Worm (Caenorhabditis elegans): ENCODE data around the gene F22B7.1.

F22B7.1 gene

ce11 chrIII:8689143-8689542 lies 24.0 kb downstream of the F22B7.1 start (continued):
- peak; percentile 82 for TF ChIP-seq madf-8 (GFP tag; conservative IDR thresholded peaks at IDR 0.05)
- TF ChIP-seq F52B5.7 (tag; optimal IDR thresholded peaks at IDR 0.05) = no peak
- TF ChIP-seq lsl-1 (GFP tag; optimal IDR thresholded peaks at IDR 0.05) = peak; percentile 88

- no peak for TF ChIP-seq F57A8.1 (GFP tag; optimal IDR thresholded peaks at IDR 0.05)
- no peak for TF ChIP-seq F23B12.7 (tag; optimal IDR thresholded peaks at IDR 0.05; ENCODE audit: insufficient read depth)
- TF ChIP-seq nhr-80 (tag; optimal IDR thresholded peaks at IDR 0.05) = peak; percentile 24
- no peak for TF ChIP-seq Y79H2A.3 (GFP tag; conservative IDR thresholded peaks at IDR 0.05)
- TF ChIP-seq hlh-12 (tag; optimal IDR thresholded peaks at IDR 0.05) = no peak
- TF ChIP-seq attf-5 (GFP tag; optimal IDR thresholded peaks at IDR 0.05) = peak; percentile 70
- TF ChIP-seq dpff-1 (tag; optimal IDR thresholded peaks at IDR 0.05) = no peak
- no peak for TF ChIP-seq attf-3 (GFP tag; conservative IDR thresholded peaks at IDR 0.05)
- no peak for TF ChIP-seq cebp-1 (GFP tag; IDR thresholded peaks at IDR 0.05)
- peak; percentile 36 for TF ChIP-seq cebp-1 (tag; optimal IDR thresholded peaks at IDR 0.05)
- TF ChIP-seq F37B4.10 (GFP tag; IDR thresholded peaks at IDR 0.05) = no peak
- TF ChIP-seq ekl-4 (GFP tag; IDR thresholded peaks at IDR 0.05) = no peak
- no peak for TF ChIP-seq rpc-1 (optimal IDR thresholded peaks at IDR 0.05)
- TF ChIP-seq rpc-1 (tag; optimal IDR thresholded peaks at IDR 0.05) = no peak
- TF ChIP-seq T07F8.4 (tag; optimal IDR thresholded peaks at IDR 0.05) = no peak
- TF ChIP-seq nhr-90 (tag; optimal IDR thresholded peaks at IDR 0.05) = no peak
- no peak for TF ChIP-seq nhr-27 (tag; optimal IDR thresholded peaks at IDR 0.05)
- no peak for TF ChIP-seq sdz-38 (tag; optimal IDR thresholded peaks at IDR 0.05)
- no peak for TF ChIP-seq nhr-120 (GFP tag; IDR thresholded peaks at IDR 0.05)
- TF ChIP-seq lin-35 (GFP tag; optimal IDR thresholded peaks at IDR 0.05) = peak in 1 of 3 experiments; percentile 51
- TF ChIP-seq Y67H2A.10 (GFP tag; conservative IDR thresholded peaks at IDR 0.05) = no peak
- TF ChIP-seq Y56A3A.18 (GFP tag; IDR thresholded peaks at IDR 0.05) = no peak
- TF ChIP-seq hmg-1.2 (GFP tag; IDR thresholded peaks at IDR 0.05) = peak; percentile 38; the same call in 1 of the 2 replicates
- no peak for TF ChIP-seq madf-10 (tag; optimal IDR thresholded peaks at IDR 0.05)
- TF ChIP-seq pha-4 (tag; optimal IDR thresholded peaks at IDR 0.05) = no peak
- no peak for TF ChIP-seq D2030.7 (GFP tag; IDR thresholded peaks at IDR 0.05)
- no peak for TF ChIP-seq let-607 (tag; optimal IDR thresholded peaks at IDR 0.05)
- TF ChIP-seq mel-28 (tag; optimal IDR thresholded peaks at IDR 0.05; ENCODE audit: borderline replicate concordance) = no peak
- no peak for TF ChIP-seq ztf-18 (tag; optimal IDR thresholded peaks at IDR 0.05)
- no peak for TF ChIP-seq cebp-2 (GFP tag; IDR thresholded peaks at IDR 0.05)
- TF ChIP-seq snpc-3.4 (tag; optimal IDR thresholded peaks at IDR 0.05) = no peak
- no peak for TF ChIP-seq ceh-79 (tag; optimal IDR thresholded peaks at IDR 0.05)
- no peak for TF ChIP-seq sea-2 (GFP tag; IDR thresholded peaks at IDR 0.05)
- no peak for TF ChIP-seq attf-6 (GFP tag; IDR thresholded peaks at IDR 0.05)
- TF ChIP-seq egrh-3 (GFP tag; IDR thresholded peaks at IDR 0.05) = no peak
- no peak for TF ChIP-seq nfyb-1 (GFP tag; IDR thresholded peaks at IDR 0.05)
- no peak for TF ChIP-seq die-1 (tag; optimal IDR thresholded peaks at IDR 0.05)
- no peak for TF ChIP-seq rec-8 (tag; optimal IDR thresholded peaks at IDR 0.05)
- no peak for TF ChIP-seq C17E4.6 (GFP tag; IDR thresholded peaks at IDR 0.05)
- TF ChIP-seq snpc-1.1 (tag; optimal IDR thresholded peaks at IDR 0.05; ENCODE audit: insufficient read depth) = no peak
- TF ChIP-seq aptf-3 (GFP tag; IDR thresholded peaks at IDR 0.05) = no peak
These were observed 24.5 kb downstream of the F22B7.1 start, which contains the start of gene B0303.4 for ce11 chrIII:8689655-8690054. TSS of gene B0303.4 (plus strand) at chrIII:8689850.

Data from whole organism, young adult.